Fruit fly (Drosophila melanogaster): ENCODE data around the gene CG4911.

The CG4911 gene

dm6 chr3L:9033537-9033936 is 39.0 kb downstream of the CG4911 start (continued):
- TF ChIP-seq pfk (GFP tag; optimal IDR thresholded peaks at IDR 0.05) (no peak), jing (GFP tag; optimal IDR thresholded peaks at IDR 0.05) (no peak), Neu2 (GFP tag; optimal IDR thresholded peaks at IDR 0.05; ENCODE audit: borderline replicate concordance) (no peak), CG17186 (GFP tag; optimal IDR thresholded peaks at IDR 0.05) (no peak), CG14710 (tag; optimal IDR thresholded peaks at IDR 0.05) (no peak), Antp (GFP tag; optimal IDR thresholded peaks at IDR 0.05) (no peak), btn (GFP tag; optimal IDR thresholded peaks at IDR 0.05) (no peak), ranshi (GFP tag; IDR thresholded peaks at IDR 0.05) (no peak), sob (GFP tag; IDR thresholded peaks at IDR 0.05) (no peak), bigmax (GFP tag; optimal IDR thresholded peaks at IDR 0.05) (no peak), CG1529 (GFP tag; optimal IDR thresholded peaks at IDR 0.05) (no peak), CG2712 (tag; optimal IDR thresholded peaks at IDR 0.05) (peak; percentile 50), CG18262 (tag; optimal IDR thresholded peaks at IDR 0.05) (peak; percentile 56), pb (GFP tag; optimal IDR thresholded peaks at IDR 0.05) (no peak), ase (GFP tag; IDR thresholded peaks at IDR 0.05) (no peak), CG33213 (GFP tag; optimal IDR thresholded peaks at IDR 0.05) (no peak), CG8388 (GFP tag; optimal IDR thresholded peaks at IDR 0.05) (peak; percentile 10), crol (GFP tag; IDR thresholded peaks at IDR 0.05) (no peak), bab2 (GFP tag; optimal IDR thresholded peaks at IDR 0.05) (no peak), jumu (GFP tag; optimal IDR thresholded peaks at IDR 0.05) (no peak), CG3995 (GFP tag; optimal IDR thresholded peaks at IDR 0.05) (no peak), CG18011 (GFP tag; optimal IDR thresholded peaks at IDR 0.05) (no peak), bbx (GFP tag; IDR thresholded peaks at IDR 0.05; ENCODE audit: partially characterized antibody) (no peak), pros (GFP tag; optimal IDR thresholded peaks at IDR 0.05) (no peak), slp2 (GFP tag; optimal IDR thresholded peaks at IDR 0.05) (no peak), CG10565 (GFP tag; optimal IDR thresholded peaks at IDR 0.05) (no peak), CG10267 (tag; optimal IDR thresholded peaks at IDR 0.05) (no peak), cas (GFP tag; IDR thresholded peaks at IDR 0.05) (no peak), CG34224 (GFP tag; IDR thresholded peaks at IDR 0.05; ENCODE audit: partially characterized antibody) (no peak), CG32532 (GFP tag; IDR thresholded peaks at IDR 0.05) (no peak), Doc3 (GFP tag; IDR thresholded peaks at IDR 0.05; ENCODE audit: partially characterized antibody) (no peak), dmrt99B (tag; optimal IDR thresholded peaks at IDR 0.05) (peak; percentile 64), fd96Cb (tag; optimal IDR thresholded peaks at IDR 0.05) (peak; percentile 27), CG2678 (tag; optimal IDR thresholded peaks at IDR 0.05) (peak; percentile 42), ATbp (GFP tag; optimal IDR thresholded peaks at IDR 0.05) (peak; percentile 3), CG7987 (GFP tag; optimal IDR thresholded peaks at IDR 0.05) (no peak), dmrt11E (tag; optimal IDR thresholded peaks at IDR 0.05) (peak; percentile 28), CG4820 (GFP tag; optimal IDR thresholded peaks at IDR 0.05) (no peak), Abd-B (GFP tag; optimal IDR thresholded peaks at IDR 0.05) (peak; percentile 15), Oli (tag; optimal IDR thresholded peaks at IDR 0.05) (peak; percentile 38), Xrp1 (GFP tag; IDR thresholded peaks at IDR 0.05) (0 out of 2 replicates have a peak, but pooled peaks have one; percentile 24), Sox102F (GFP tag; optimal IDR thresholded peaks at IDR 0.05) (peak; percentile 38), CG9215 (GFP tag; IDR thresholded peaks at IDR 0.05) (no peak), HLH3B (GFP tag; IDR thresholded peaks at IDR 0.05) (no peak), wor (GFP tag; IDR thresholded peaks at IDR 0.05) (peak; percentile 32; the same call in 1 of the 2 replicates), Rfx (GFP tag; IDR thresholded peaks at IDR 0.05) (no peak), so (GFP tag; IDR thresholded peaks at IDR 0.05) (no peak), CG30403 (GFP tag; optimal IDR thresholded peaks at IDR 0.05) (peak; percentile 19), lmd (GFP tag; IDR thresholded peaks at IDR 0.05) (peak; percentile 18; the same call in 1 of the 2 replicates), CG10462 (GFP tag; optimal IDR thresholded peaks at IDR 0.05) (no peak), ewg (GFP tag; optimal IDR thresholded peaks at IDR 0.05) (no peak)
